Worm (Caenorhabditis elegans): ENCODE results near the gene Y49E10.21.

DNA sequence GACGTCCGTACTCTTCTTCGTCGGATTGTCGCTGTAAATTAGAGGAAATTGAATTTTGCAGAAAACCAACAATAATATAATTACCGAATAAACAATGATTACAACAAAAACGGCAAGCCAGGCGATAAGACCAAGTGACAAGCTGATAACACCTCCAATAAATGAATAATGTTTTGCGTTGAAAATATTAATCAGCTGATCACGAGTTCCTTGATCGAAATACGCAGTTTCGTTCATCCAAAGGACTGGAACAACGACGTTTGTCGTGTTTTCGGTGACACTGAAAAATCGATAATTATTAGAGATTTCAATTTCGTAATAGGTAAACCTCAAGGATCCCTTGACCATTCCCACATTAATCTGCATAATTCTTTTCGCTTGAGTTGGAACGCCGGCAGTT, 3.6 kb upstream of the Y49E10.21 start:
- TF ChIP-seq him-1 (tag; optimal IDR thresholded peaks at IDR 0.05): no peak
- no peak for TF ChIP-seq dao-5 (tag; optimal IDR thresholded peaks at IDR 0.05)
- TF ChIP-seq W03F9.2 (tag; optimal IDR thresholded peaks at IDR 0.05): no peak

All from whole organism, L4/young adult.